Fruit fly (Drosophila melanogaster) S2 (cell line): Measurements from ENCODE around the gene Dpm2.

ENCODE experiments used
- CG8478 ChIP-seq: fragments of >200 bp; optimal IDR thresholded peaks from 2 replicates; lab custom pipeline; 2018
- CTCF ChIP-seq, 2 experiments: fragments of >200 bp; optimal IDR thresholded peaks; 2 replicates each; lab custom pipeline; 2018

Gene Dpm2

DNA sequence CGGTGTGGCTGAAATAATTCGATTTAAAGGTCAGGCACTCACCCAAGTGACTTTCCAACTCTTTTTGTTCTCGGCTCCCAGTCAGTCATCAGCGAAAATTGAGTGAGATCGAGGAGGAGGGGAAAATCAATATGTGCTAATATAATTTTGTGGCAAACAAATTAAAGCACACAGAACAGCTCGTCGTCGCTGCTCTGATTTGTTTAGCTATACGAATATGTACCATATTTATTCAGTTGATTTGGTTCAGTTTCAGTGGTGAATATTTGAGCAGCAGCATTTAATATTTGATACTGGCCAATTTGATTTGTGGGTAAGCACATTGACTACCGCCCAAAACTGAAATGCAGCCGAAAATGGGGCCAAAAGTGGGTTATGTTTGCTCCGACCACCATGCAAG lies 13.9 kb upstream of the Dpm2 start:
- no peak for TF ChIP-seq CG8478 (lab: Kevin White, UChicago)
- TF ChIP-seq CTCF (optimal IDR thresholded peaks at IDR 0.05; lab: Kevin White, UChicago) = no peak

DNA sequence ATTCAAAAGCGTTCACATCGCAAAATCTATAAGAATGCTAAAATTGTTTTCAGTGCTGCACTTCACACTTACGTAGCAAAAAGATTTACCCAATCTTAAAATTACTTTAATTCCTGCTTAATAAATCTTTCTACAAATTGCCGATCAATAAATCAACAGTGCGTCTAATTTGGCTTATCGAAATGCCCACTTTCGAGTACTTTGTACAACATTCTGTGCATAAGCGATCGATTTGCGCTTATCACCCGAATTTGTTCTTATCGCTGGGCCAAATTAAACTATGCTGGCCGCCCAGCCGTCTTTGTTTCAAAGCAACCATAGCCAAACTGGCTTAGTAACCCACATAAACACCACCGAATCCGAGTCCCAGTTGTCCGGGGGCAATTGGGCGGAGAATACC lies 12.8 kb upstream of the Dpm2 start:
- TF ChIP-seq CTCF (optimal IDR thresholded peaks at IDR 0.05; lab: Kevin White, UChicago) = no peak
- TF ChIP-seq CG8478 (lab: Kevin White, UChicago) = no peak

DNA sequence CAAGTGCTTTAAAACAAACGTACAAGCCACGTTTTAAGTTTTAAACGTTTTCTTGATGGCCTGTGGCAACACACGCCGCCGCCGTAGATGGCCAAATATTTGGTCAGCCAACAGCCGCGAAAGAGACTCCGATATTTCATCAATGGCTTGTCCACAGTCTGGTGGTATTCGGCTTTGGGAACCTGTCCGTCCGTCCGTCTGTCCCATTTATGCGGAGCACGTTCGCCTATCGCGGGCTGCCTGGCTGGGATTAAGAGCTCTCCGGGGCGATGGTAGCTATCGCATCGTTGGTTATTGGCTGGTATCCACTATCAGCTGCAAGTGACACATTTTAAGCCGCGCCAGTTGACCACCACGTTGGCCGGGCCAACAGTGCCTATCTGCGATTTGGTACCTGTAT lies 11.8 kb upstream of the Dpm2 start:
- TF ChIP-seq CTCF (optimal IDR thresholded peaks at IDR 0.05; lab: Kevin White, UChicago) = no peak
- no peak for TF ChIP-seq CG8478 (lab: Kevin White, UChicago)

DNA sequence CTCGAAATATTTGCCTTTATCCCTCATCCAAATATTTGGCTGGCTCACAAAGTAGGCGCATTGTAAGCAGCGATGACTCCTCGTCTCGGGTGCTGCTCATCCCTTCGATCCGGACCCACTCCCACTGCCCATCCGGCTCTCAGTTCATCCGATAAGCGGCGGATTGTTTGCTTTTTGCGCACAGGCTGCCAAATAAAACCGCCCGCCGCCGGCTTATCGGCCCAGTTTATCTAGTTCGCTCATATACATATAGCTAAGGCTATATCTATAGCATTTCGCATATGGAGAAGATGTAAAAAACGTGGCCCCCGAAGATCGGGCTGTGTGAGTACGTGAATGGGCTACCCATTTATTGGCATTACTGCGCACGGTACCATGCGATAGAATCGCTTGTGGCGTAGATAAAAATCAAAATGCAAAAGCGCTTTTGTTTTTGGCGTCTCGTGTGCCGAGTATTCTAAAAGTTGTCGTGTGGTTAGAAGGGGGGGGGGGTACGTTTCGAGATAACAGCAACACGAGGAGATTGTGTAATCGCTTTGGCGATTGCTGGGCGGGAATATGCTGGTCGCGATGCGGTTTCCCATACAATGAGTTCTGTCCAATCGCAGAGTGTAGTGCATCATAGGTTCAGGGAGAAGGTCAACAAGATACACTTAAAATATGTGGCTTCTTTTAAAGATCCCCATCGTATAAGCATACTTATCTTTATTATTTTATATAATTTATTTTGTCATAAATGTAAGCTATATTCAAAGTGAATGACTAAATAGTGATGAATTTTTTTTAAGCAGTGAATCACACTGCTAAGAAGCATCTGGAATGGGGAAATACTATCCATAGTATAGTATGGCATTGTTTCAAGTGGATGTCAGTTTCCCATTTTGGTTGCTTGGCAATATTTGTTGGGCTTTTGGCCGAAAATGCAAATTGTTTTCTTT lies 10.4 kb upstream of the Dpm2 start:
- TF ChIP-seq CG8478 (lab: Kevin White, UChicago) (no peak), CTCF (optimal IDR thresholded peaks at IDR 0.05; lab: Kevin White, UChicago) (no peak)

DNA sequence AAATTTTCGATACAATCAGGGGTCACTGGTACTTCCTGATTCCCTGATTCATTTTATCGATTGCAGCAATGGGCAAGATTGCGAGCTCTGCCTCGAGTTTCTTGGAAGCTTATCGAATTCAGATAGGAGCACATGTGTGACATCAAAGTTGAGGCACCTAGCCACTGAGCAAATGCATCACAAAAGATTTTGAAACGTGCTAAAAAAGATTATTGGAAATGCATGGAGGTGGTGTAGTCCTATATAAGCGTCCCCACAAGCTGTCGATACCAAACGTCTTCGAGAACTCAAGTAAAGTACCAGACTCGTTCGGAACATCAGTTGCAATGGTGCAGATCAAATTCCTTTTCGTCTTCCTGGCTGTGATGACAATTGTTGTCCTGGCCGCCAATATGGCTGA lies 5.3 kb upstream of the Dpm2 start, which contains the start of gene Drsl2:
Drsl2 (plus strand) TSS at position 301 of the 400 bp plus-strand sequence.
- TF ChIP-seq CTCF (optimal IDR thresholded peaks at IDR 0.05; lab: Kevin White, UChicago) (no peak), CG8478 (lab: Kevin White, UChicago) (no peak)

DNA sequence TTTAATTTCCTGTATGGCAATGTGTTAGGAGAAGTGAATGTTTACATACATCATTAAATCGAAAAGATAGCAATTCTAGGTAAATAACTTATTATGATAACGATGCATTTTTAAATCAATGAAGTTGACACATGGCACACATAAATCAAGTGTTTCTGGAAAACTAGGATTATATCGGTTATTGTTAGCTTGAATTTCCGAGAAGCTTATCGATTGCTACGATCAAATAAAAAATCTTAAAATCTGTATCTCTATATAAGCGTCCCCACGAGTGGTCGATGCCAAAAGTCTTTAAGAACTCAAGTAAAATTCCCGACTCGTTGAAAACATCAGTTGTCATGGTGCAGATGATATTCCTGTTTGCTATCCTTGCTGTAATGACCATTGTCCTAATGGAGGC lies 4.7 kb upstream of the Dpm2 start, which contains the start of gene Drsl3:
Drsl3 (plus strand) TSS at position 301 of the 400 bp plus-strand sequence.
- TF ChIP-seq CTCF (optimal IDR thresholded peaks at IDR 0.05; lab: Kevin White, UChicago) (no peak), CG8478 (lab: Kevin White, UChicago) (no peak)

DNA sequence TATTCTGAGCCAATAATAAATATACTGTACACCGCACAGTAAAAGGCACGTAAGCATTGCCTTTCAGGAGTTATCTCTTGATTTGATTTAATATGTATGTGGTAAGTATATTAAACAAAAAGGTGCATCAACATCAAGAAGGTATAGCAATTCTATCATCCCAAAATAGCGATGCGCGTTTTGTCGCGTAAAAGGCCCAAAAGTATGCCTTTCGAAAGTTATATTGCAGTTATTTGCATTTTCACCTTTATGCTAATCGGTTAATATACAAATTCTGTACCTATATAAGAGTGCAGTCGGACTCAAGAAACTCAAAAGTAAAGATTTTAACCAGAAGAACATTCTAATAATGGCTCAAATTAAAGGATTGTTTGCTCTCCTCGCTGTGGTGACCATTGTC lies 4.1 kb upstream of the Dpm2 start, which contains the start of gene Drsl4:
Drsl4 (plus strand) TSS at position 333 of the 400 bp plus-strand sequence.
- TF ChIP-seq CTCF (optimal IDR thresholded peaks at IDR 0.05; lab: Kevin White, UChicago) (no peak), CG8478 (lab: Kevin White, UChicago) (no peak)

DNA sequence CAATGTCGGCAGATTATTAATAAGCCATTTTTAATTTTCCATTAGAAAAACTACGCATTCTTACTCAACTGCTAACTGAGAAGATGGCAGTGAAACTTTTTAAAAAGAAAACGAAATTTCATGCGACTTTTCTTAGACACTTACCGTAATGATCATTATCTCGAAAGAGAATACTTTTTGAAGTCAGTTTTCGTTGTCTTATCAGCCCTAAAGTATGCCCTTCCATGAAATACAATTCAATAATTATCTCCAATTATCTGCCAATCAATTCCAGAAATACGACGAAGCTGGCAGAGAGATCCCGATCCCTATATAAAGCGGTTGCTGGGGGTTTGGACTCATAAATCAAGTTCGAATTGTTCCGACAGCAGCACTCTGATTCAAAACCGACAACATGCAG lies 2.9 kb upstream of the Dpm2 start, which contains the start of gene Drsl5:
Drsl5 (plus strand) TSS at position 341 of the 400 bp plus-strand sequence.
- TF ChIP-seq CG8478 (lab: Kevin White, UChicago) = no peak
- no peak for TF ChIP-seq CTCF (optimal IDR thresholded peaks at IDR 0.05; lab: Kevin White, UChicago)

DNA sequence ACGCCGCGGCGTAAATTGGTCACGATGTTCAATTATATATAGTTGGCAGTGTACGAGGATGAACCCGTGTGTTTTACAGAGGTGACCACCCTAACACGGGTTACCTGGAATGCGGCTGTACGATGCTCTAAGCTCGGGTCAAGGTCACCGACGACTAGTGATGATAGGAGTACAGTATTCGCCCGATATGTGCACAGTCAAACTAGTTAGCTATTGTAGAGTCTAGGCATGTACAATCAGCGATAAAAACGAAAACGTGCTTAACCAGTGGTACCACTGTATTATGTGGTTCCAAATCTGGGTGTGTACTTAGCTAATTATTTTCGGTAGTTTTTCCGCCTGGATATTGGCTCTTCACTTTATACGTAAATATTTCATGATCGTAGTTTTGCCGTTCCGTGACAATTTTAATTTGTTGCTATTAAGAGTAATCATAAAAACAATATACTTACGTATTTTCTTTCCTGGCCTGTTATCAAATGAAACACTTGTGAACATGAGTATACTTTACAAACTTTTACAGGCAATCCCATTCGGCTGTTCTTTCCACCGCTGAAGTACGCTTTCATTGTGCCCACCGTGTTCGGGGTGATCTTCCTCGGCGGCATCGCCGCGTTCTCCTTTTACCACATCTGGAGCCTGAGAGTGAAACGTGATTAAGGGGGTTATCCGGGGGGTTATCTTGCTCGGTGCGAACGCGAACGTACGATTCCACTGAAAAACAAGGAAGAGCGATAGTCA lies 807 bp downstream of the Dpm2 start:
- TF ChIP-seq CTCF (optimal IDR thresholded peaks at IDR 0.05; lab: Kevin White, UChicago) (no peak), CG8478 (lab: Kevin White, UChicago) (no peak)

DNA sequence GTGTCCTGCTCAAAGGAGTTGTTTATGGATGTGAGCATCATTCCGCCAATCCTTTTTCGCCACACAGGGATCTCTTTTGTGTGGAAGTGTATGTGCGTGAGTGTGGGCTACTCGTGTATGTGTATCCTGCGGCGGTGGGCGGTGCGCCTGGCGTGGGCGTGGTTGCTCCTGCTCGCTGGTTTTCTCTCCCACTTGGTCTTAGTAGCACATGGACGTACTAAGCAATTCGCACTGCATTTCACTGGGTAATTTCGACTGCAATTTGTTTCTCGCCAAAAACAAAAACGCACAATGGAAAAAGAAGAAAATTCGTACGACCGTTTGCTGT lies 6.2 kb downstream of the Dpm2 start:
- TF ChIP-seq CTCF (optimal IDR thresholded peaks at IDR 0.05; lab: Kevin White, UChicago) = no peak
- no peak for TF ChIP-seq CG8478 (lab: Kevin White, UChicago)

DNA sequence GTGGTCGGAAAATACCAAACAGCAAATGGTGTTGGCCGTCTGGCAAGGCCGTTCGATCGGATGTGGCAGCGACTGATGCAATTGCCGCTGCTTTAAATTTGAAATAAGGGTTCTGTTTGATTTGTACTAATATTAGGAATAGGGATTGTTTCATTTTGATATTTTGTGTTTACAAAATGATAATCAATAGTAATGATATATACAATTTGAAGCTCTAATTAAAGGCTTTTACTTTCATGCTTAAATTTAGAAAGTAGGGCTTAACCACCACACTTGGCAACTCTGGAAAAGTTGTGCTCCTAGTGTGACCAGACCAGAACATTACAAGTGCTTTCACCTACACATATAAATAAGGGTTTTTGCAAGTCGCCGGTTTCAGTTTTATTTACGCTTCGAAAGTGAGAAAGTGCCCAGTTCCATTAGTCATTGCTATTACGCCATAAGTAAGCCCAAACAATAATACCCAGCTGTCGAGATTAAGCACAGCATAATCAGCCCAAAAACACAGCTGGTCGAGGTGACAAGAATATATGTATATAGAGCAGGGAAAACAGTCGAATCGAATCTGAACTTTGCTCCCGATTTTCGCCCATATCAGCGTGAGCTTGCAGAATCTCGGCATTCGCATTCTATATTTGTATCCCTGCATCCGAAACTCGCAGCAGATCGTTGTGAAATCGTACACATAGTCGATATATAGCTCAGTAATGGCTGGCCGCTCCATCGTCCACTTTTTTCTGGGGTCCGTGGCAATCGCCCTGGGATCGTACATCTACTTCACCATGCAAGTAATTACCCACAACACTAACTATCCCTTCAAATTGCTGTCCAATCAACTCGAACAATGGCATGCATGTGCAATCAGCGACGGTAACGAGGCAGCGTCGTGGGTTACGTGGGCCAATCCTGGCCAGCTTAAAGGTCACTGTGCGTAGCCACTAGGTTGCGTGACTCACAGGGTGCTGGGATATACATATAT lies 6.9 kb downstream of the Dpm2 start, which contains the start of gene Gtpx:
Gtpx (plus strand) TSS at position 341 of the 979 bp plus-strand sequence.
- no peak for TF ChIP-seq CTCF (optimal IDR thresholded peaks at IDR 0.05; lab: Kevin White, UChicago)
- TF ChIP-seq CG8478 (lab: Kevin White, UChicago) = no peak

DNA sequence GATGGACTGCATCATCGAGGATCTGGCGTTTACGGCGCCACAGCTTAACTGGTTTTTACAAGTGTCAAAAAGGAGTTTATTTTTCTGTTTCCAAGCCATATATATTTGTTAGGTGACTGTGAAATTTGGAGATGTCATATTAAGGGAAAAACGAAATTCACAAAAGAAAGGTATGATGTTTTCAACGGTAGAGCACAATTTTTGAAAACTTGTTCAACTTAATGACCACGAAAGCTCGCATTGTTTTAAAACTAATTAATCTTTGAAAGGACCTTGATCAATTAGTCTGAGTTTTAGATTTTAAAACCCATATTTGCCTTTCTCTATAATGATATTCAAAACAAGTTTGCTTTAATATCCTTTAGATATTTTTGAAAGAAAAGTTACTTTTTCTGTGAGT lies 9.4 kb downstream of the Dpm2 start, which contains the start of gene Strip:
Strip (minus strand) TSS at position 101 of the 400 bp plus-strand sequence.
- TF ChIP-seq CG8478 (lab: Kevin White, UChicago) (no peak), CTCF (optimal IDR thresholded peaks at IDR 0.05; lab: Kevin White, UChicago) (no peak)

DNA sequence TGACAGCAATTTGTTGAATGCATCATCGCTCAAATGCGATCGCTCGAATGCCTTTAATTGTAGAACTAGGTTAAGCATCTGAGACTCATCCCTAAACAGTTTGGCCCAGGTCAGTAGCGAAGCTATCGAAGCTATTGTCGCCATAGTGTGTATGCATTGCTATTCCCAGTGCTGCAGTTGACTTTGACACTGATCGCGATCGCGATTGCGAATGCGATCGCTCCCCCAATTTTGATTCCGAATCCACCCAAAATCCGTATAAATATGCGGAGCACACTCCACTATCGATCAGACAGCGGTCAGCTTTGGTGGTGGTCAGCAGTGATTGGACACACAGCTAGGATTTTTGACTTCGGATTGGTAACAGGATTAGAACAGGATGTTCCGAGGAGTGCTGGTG lies 10.4 kb downstream of the Dpm2 start, which contains the start of gene CG14961:
CG14961 (plus strand) TSS at position 301 of the 400 bp plus-strand sequence.
- TF ChIP-seq CG8478 (lab: Kevin White, UChicago) (no peak), CTCF (optimal IDR thresholded peaks at IDR 0.05; lab: Kevin White, UChicago) (no peak)
